Fruit fly (Drosophila melanogaster) whole organism, adult: ENCODE data around the gene pum.

Experiments used
- CG33017 ChIP-seq: fragments of 200-800 bp; sonication (Bioruptor generic); optimal IDR thresholded peaks from 2 replicates; lab custom pipeline; 2018; ENCODE audit warnings: missing biosample characterization, mild to moderate bottlenecking, missing genetic modification characterization, moderate library complexity
- CG7045 ChIP-seq: fragments of 200-800 bp; sonication (Bioruptor generic); optimal IDR thresholded peaks from 2 replicates; lab custom pipeline; 2017; ENCODE audit warnings: missing biosample characterization, mild to moderate bottlenecking, missing genetic modification characterization
- CG7101 ChIP-seq: fragments of 200-800 bp; sonication (Bioruptor generic); optimal IDR thresholded peaks from 2 replicates; lab custom pipeline; 2018; ENCODE audit warnings: missing biosample characterization, mild to moderate bottlenecking, missing genetic modification characterization, moderate library complexity
- Clk ChIP-seq: fragments of 200-800 bp; sonication (Bioruptor generic); optimal IDR thresholded peaks from 2 replicates; lab custom pipeline; 2017; ENCODE audit warnings: missing biosample characterization, missing genetic modification characterization
- Mnt ChIP-seq: fragments of 200-800 bp; sonication (Bioruptor generic); optimal IDR thresholded peaks from 2 replicates; lab custom pipeline; 2016; ENCODE audit warnings: missing biosample characterization, mild to moderate bottlenecking, missing genetic modification characterization
- bab1 ChIP-seq: fragments of 200-800 bp; sonication (Bioruptor generic); optimal IDR thresholded peaks from 3 replicates; lab custom pipeline; 2019; ENCODE audit warnings: missing biosample characterization, mild to moderate bottlenecking, missing genetic modification characterization, moderate library complexity
- toe ChIP-seq: fragments of 200-800 bp; sonication (Bioruptor generic); optimal IDR thresholded peaks from 2 replicates; lab custom pipeline; 2016; ENCODE audit warnings: missing biosample characterization, missing genetic modification characterization

dm6 chr3R:9229996-9230601, 7.4 kb downstream of the pum start:
- TF ChIP-seq CG33017 (tag; lab: Kevin White, UChicago) (no peak), Mnt (GFP tag; lab: Kevin White, UChicago) (no peak), bab1 (GFP tag; lab: Kevin White, UChicago) (peak; percentile 46), toe (GFP tag; lab: Kevin White, UChicago) (no peak), CG7045 (GFP tag; lab: Kevin White, UChicago) (no peak), CG7101 (tag; lab: Kevin White, UChicago) (no peak), Clk (GFP tag; lab: Kevin White, UChicago) (no peak)
